Fruit fly (Drosophila melanogaster): ENCODE measurements around the gene CG13771.

CG13771 gene

DNA sequence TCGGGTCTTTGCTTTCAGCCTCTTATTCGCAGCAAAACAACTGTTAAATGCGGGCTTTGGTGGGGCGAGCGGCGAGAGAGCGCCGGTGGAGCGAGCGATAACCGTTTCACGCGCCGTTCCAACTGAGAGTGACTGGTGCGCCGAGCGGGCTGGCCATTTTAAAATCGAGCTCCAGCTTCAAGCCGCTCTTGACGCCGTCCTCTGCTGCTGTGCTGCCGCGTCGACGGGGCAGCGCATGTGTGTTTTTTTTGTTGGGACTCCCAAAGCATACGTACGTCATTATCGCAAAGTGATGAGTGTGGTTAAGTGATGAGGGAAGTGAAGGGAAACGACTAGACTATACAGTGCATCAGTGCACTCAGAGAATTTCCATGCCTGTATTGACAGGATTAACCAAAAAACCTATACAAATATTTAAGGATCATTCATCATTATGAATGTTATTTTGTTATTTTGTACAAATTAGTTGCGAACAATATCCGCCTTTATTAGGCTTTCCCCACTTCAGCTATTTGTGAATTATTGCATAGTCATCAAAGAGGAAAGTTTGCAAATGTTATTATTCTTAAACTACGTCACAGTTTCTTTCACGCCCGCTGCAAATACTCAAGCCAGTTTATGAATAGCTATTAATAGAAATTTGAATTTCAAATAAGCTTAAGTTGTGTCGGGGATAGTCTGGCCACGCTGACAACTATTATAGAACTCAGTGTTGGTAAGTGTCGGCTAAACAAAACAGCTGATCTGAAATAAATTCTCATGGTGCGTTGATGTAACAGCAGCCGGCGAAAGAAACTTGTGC, 10.0 kb upstream of the CG13771 start, which contains the start of gene Spn27A (continued):
- TF ChIP-seq CG14667 (GFP tag; IDR thresholded peaks at IDR 0.05) (no peak; the same call in 1 of the 2 replicates), CG17912 (GFP tag; optimal IDR thresholded peaks at IDR 0.05) (peak; percentile 40), HLH54F (GFP tag; optimal IDR thresholded peaks at IDR 0.05) (peak; percentile 70), CTCF (GFP tag; optimal IDR thresholded peaks at IDR 0.05) (peak; percentile 31), CG11085 (GFP tag; IDR thresholded peaks at IDR 0.05) (no peak), CG5180 (GFP tag; optimal IDR thresholded peaks at IDR 0.05) (peak; percentile 21), Deaf1 (tag; optimal IDR thresholded peaks at IDR 0.05) (no peak), CG16863 (GFP tag; optimal IDR thresholded peaks at IDR 0.05) (peak; percentile 52), E2f2 (GFP tag; IDR thresholded peaks at IDR 0.05) (peak; percentile 82), Side (GFP tag; optimal IDR thresholded peaks at IDR 0.05) (peak; percentile 54), CG18011 (GFP tag; optimal IDR thresholded peaks at IDR 0.05) (peak; percentile 16), Hr51 (GFP tag; optimal IDR thresholded peaks at IDR 0.05) (peak in 1 of 2 experiments; percentile 30), CG13624 (GFP tag; optimal IDR thresholded peaks at IDR 0.05) (peak; percentile 65), CG11456 (GFP tag; IDR thresholded peaks at IDR 0.05) (no peak), pfk (GFP tag; optimal IDR thresholded peaks at IDR 0.05) (no peak), Adf1 (GFP tag; IDR thresholded peaks at IDR 0.05) (peak; percentile 93), HmgD (GFP tag; optimal IDR thresholded peaks at IDR 0.05) (peak; percentile 36), Fer3 (tag; optimal IDR thresholded peaks at IDR 0.05) (peak; percentile 38), tup (GFP tag; optimal IDR thresholded peaks at IDR 0.05) (peak; percentile 15), ewg (GFP tag; optimal IDR thresholded peaks at IDR 0.05) (peak; percentile 33), CG30020 (tag; optimal IDR thresholded peaks at IDR 0.05) (peak; percentile 38), CG10321 (GFP tag; IDR thresholded peaks at IDR 0.05) (no peak), Doc3 (GFP tag; IDR thresholded peaks at IDR 0.05; ENCODE audit: partially characterized antibody) (no peak), CG3726 (GFP tag; IDR thresholded peaks at IDR 0.05) (no peak; the same call in 2 of the 3 replicates), Poxn (GFP tag; IDR thresholded peaks at IDR 0.05) (no peak), Max (GFP tag; optimal IDR thresholded peaks at IDR 0.05) (peak; percentile 66), onecut (GFP tag; IDR thresholded peaks at IDR 0.05) (peak; percentile 32; the same call in 1 of the 2 replicates), wor (GFP tag; IDR thresholded peaks at IDR 0.05) (no peak; the same call in 1 of the 2 replicates), dimm (GFP tag; IDR thresholded peaks at IDR 0.05) (no peak), BtbVII (GFP tag; optimal IDR thresholded peaks at IDR 0.05) (peak; percentile 64), CG14710 (tag; optimal IDR thresholded peaks at IDR 0.05) (peak; percentile 75), nmo (GFP tag; optimal IDR thresholded peaks at IDR 0.05) (peak; percentile 77), CG17186 (GFP tag; optimal IDR thresholded peaks at IDR 0.05) (peak; percentile 3), CG4730 (GFP tag; IDR thresholded peaks at IDR 0.05) (0 out of 2 replicates have a peak, but pooled peaks have one; percentile 25), hbn (GFP tag; IDR thresholded peaks at IDR 0.05; ENCODE audit: partially characterized antibody) (peak; percentile 26), unpg (GFP tag; optimal IDR thresholded peaks at IDR 0.05) (peak; percentile 61), CG1832 (GFP tag; optimal IDR thresholded peaks at IDR 0.05) (no peak), ase (GFP tag; IDR thresholded peaks at IDR 0.05) (no peak), CG9215 (GFP tag; IDR thresholded peaks at IDR 0.05) (no peak), ash1 (GFP tag; optimal IDR thresholded peaks at IDR 0.05) (no peak), Gsc (GFP tag; IDR thresholded peaks at IDR 0.05) (no peak), Stat92E (GFP tag; optimal IDR thresholded peaks at IDR 0.05) (peak in 1 of 3 experiments; percentile 24), BEAF-32 (GFP tag; optimal IDR thresholded peaks at IDR 0.05) (peak; percentile 42), Ptx1 (GFP tag; IDR thresholded peaks at IDR 0.05) (no peak; the same call in 1 of the 2 replicates), zfh2 (GFP tag; optimal IDR thresholded peaks at IDR 0.05) (peak; percentile 62), CG1233 (GFP tag; optimal IDR thresholded peaks at IDR 0.05) (peak; percentile 54), CG32532 (GFP tag; IDR thresholded peaks at IDR 0.05) (no peak; the same call in 1 of the 2 replicates), CG11398 (GFP tag; optimal IDR thresholded peaks at IDR 0.05) (no peak), CG16815 (GFP tag; optimal IDR thresholded peaks at IDR 0.05) (no peak)
